Fruit fly (Drosophila melanogaster) whole organism, pupa: ENCODE data around the gene Con.

Experiments used
- CG12605 ChIP-seq: fragments of 200-800 bp; sonication (Bioruptor generic); IDR thresholded peaks from 2 replicates; pipeline ENCODE4 v1.3.6; 2022; ENCODE audit warnings: missing biosample characterization, missing genetic modification characterization
- CG13204 ChIP-seq: fragments of 200-800 bp; sonication (Bioruptor generic); optimal IDR thresholded peaks from 2 replicates; lab custom pipeline; 2018; ENCODE audit warnings: missing biosample characterization, mild to moderate bottlenecking, missing genetic modification characterization, moderate library complexity
- CG14655 ChIP-seq: fragments of 200-800 bp; sonication (Bioruptor generic); optimal IDR thresholded peaks from 3 replicates; lab custom pipeline; 2017; ENCODE audit warnings: mild to moderate bottlenecking, missing biosample characterization, missing genetic modification reagents, missing genetic modification characterization
- CG17806 ChIP-seq: fragments of 200-800 bp; sonication (Bioruptor generic); optimal IDR thresholded peaks from 2 replicates; lab custom pipeline; 2018; ENCODE audit warnings: missing biosample characterization, mild to moderate bottlenecking, missing genetic modification characterization, moderate library complexity
- CG32121 ChIP-seq: fragments of 200-800 bp; sonication (Bioruptor generic); IDR thresholded peaks from 2 replicates; pipeline ENCODE4 v1.3.6; 2022; ENCODE audit warnings: missing biosample characterization, missing genetic modification characterization
- CG4496 ChIP-seq: fragments of 200-800 bp; sonication (Bioruptor generic); IDR thresholded peaks from 3 replicates; pipeline ENCODE4 v1.3.6; 2022; ENCODE audit warnings: missing biosample characterization, missing genetic modification characterization
- CG8301 ChIP-seq: fragments of 200-800 bp; sonication (Bioruptor generic); optimal IDR thresholded peaks from 2 replicates; lab custom pipeline; 2018; ENCODE audit warnings: missing biosample characterization, mild to moderate bottlenecking, missing genetic modification characterization
- CG9948 ChIP-seq: fragments of 200-800 bp; sonication (Bioruptor generic); optimal IDR thresholded peaks from 2 replicates; lab custom pipeline; 2018; ENCODE audit warnings: missing biosample characterization, mild to moderate bottlenecking, missing genetic modification characterization, moderate library complexity
- Pif1A ChIP-seq: fragments of 200-800 bp; sonication (Bioruptor generic); optimal IDR thresholded peaks from 3 replicates; lab custom pipeline; 2016; ENCODE audit warnings: missing biosample characterization, missing genetic modification characterization
- Pif1B ChIP-seq: fragments of 200-800 bp; sonication (Bioruptor generic); optimal IDR thresholded peaks from 3 replicates; lab custom pipeline; 2016; ENCODE audit warnings: missing biosample characterization, missing genetic modification characterization
- Snoo ChIP-seq: fragments of 200-800 bp; sonication (Bioruptor generic); optimal IDR thresholded peaks from 3 replicates; lab custom pipeline; 2017; ENCODE audit warnings: missing biosample characterization, mild to moderate bottlenecking, missing genetic modification characterization, inconsistent platforms
- fd96Ca ChIP-seq: fragments of 200-800 bp; sonication (Bioruptor generic); IDR thresholded peaks from 3 replicates; pipeline ENCODE4 v1.3.6; 2022; ENCODE audit warnings: missing biosample characterization, missing genetic modification characterization
- gl ChIP-seq: fragments of 200-800 bp; sonication (Bioruptor generic); optimal IDR thresholded peaks from 2 replicates; lab custom pipeline; 2018; ENCODE audit warnings: missing biosample characterization, mild to moderate bottlenecking, missing genetic modification characterization
- rn ChIP-seq: fragments of 200-800 bp; sonication (Bioruptor generic); IDR thresholded peaks from 2 replicates; pipeline ENCODE4 v1.3.6; 2022; ENCODE audit warnings: missing biosample characterization, missing genetic modification characterization

- TF ChIP-seq gl (tag; lab: Kevin White, UChicago) (no peak), CG32121 (GFP tag; lab: Robert Waterston, UW) (no peak), CG14655 (GFP tag; lab: Kevin White, UChicago) (peak; percentile 25), CG17806 (tag; lab: Kevin White, UChicago) (no peak), CG13204 (no peak), CG9948 (no peak), Snoo (tag; lab: Kevin White, UChicago) (no peak), CG12605 (GFP tag; lab: Robert Waterston, UW) (no peak), rn (no peak), Pif1B (GFP tag; lab: Kevin White, UChicago) (no peak), fd96Ca (GFP tag; lab: Robert Waterston, UW) (no peak), CG4496 (GFP tag; lab: Robert Waterston, UW) (no peak), Pif1A (GFP tag; lab: Kevin White, UChicago) (peak; percentile 33), CG8301 (tag; lab: Kevin White, UChicago) (no peak)
Observed at dm6 chr3L:5080837-5081236, 2.0 kb upstream of the Con start.
